Worm (Caenorhabditis elegans): ENCODE data around the gene tomm-20.

The tomm-20 gene

ce11 chrV:12343419-12343969 lies at the start of gene tomm-20 (continued):
- no peak for TF ChIP-seq ceh-79 (tag; optimal IDR thresholded peaks at IDR 0.05)
- TF ChIP-seq gei-17 (GFP tag; optimal IDR thresholded peaks at IDR 0.05) = peak; percentile 20
- peak; percentile 80 for TF ChIP-seq snpc-3.4 (tag; optimal IDR thresholded peaks at IDR 0.05)
- peak; percentile 75 for TF ChIP-seq lsl-1 (GFP tag; optimal IDR thresholded peaks at IDR 0.05)
- TF ChIP-seq F52B5.7 (tag; optimal IDR thresholded peaks at IDR 0.05) = no peak
- TF ChIP-seq pbrm-1 (GFP tag; IDR thresholded peaks at IDR 0.05) = peak; percentile 92
- TF ChIP-seq rpc-1 (optimal IDR thresholded peaks at IDR 0.05) = no peak
- no peak for TF ChIP-seq rpc-1 (tag; optimal IDR thresholded peaks at IDR 0.05)
- TF ChIP-seq C06A6.2 (GFP tag; conservative IDR thresholded peaks at IDR 0.05) = peak; percentile 73
- no peak for TF ChIP-seq F39B2.1 (GFP tag; IDR thresholded peaks at IDR 0.05)
- no peak for TF ChIP-seq aptf-2 (GFP tag; conservative IDR thresholded peaks at IDR 0.05)
- TF ChIP-seq ets-4 (GFP tag; optimal IDR thresholded peaks at IDR 0.05) = no peak
- TF ChIP-seq F10E7.11 (tag; optimal IDR thresholded peaks at IDR 0.05) = no peak
- TF ChIP-seq sea-2 (GFP tag; IDR thresholded peaks at IDR 0.05) = no peak
- 0 out of 2 replicates have a peak, but pooled peaks have one; percentile 43 for TF ChIP-seq C17E4.6 (GFP tag; IDR thresholded peaks at IDR 0.05)
- no peak for TF ChIP-seq unc-62 (GFP tag; optimal IDR thresholded peaks at IDR 0.05)
- peak; percentile 71 for TF ChIP-seq tbp1 (GFP tag; optimal IDR thresholded peaks at IDR 0.05)
- TF ChIP-seq xnd-1 (tag; optimal IDR thresholded peaks at IDR 0.05) = peak; percentile 54
- TF ChIP-seq attf-6 (GFP tag; IDR thresholded peaks at IDR 0.05) = no peak
- peak; percentile 86 for TF ChIP-seq tlf-1 (GFP tag; optimal IDR thresholded peaks at IDR 0.05)
- TF ChIP-seq lag-1 (GFP tag; IDR thresholded peaks at IDR 0.05) = no peak
- TF ChIP-seq attf-3 (GFP tag; conservative IDR thresholded peaks at IDR 0.05) = peak; percentile 87
- peak in 1 of 2 experiments; percentile 76 for TF ChIP-seq let-607 (tag; optimal IDR thresholded peaks at IDR 0.05)
- TF ChIP-seq cebp-1 (GFP tag; IDR thresholded peaks at IDR 0.05) = no peak
- TF ChIP-seq cebp-1 (tag; optimal IDR thresholded peaks at IDR 0.05) = peak; percentile 85
- peak; percentile 65 for TF ChIP-seq madf-8 (GFP tag; conservative IDR thresholded peaks at IDR 0.05)
- 0 out of 2 replicates have a peak, but pooled peaks have one; percentile 37 for TF ChIP-seq B0019.2 (GFP tag; conservative IDR thresholded peaks at IDR 0.05)
- no peak for TF ChIP-seq nhr-120 (GFP tag; IDR thresholded peaks at IDR 0.05)
- peak; percentile 77 for TF ChIP-seq lir-1 (GFP tag; conservative IDR thresholded peaks at IDR 0.05)
- peak; percentile 62 for TF ChIP-seq hsf-1 (GFP tag; IDR thresholded peaks at IDR 0.05)
- peak; percentile 10; the same call in 1 of the 2 replicates for TF ChIP-seq ceh-91 (GFP tag; IDR thresholded peaks at IDR 0.05)

DNA sequence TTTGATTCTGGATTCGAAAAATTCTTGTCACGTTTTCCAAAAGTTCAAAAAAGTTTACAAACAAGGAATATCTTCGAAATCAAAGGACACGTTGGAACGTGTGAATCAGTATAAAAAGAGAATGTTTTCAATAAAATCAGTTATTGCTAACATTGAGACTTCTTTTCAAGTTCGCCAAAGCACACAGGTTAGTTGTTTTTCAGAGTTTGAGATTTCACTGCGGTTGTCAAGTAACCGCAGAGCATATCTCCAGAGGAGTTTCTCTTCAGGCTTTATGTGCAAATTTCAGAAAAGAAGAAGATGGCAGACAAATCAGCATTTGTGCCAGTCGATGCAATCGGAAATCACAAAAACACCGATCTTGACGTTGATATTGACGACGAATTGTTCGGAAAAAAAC lies 42.9 kb upstream of the tomm-20 start, which contains the start of gene K01D12.15:
TSS of gene K01D12.15 (plus strand) at position 301 of the 400 bp plus-strand sequence.
- no peak for TF ChIP-seq ztf-28 (GFP tag; IDR thresholded peaks at IDR 0.05)
- TF ChIP-seq Y53G8AR.9 (GFP tag; conservative IDR thresholded peaks at IDR 0.05) = no peak
- TF ChIP-seq lin-54 (GFP tag; optimal IDR thresholded peaks at IDR 0.05) = no peak
- no peak for TF ChIP-seq egl-18 (GFP tag; IDR thresholded peaks at IDR 0.05)
- no peak for TF ChIP-seq D2030.7 (GFP tag; IDR thresholded peaks at IDR 0.05)
- no peak for TF ChIP-seq Y67H2A.10 (GFP tag; conservative IDR thresholded peaks at IDR 0.05)
- TF ChIP-seq nhr-120 (GFP tag; IDR thresholded peaks at IDR 0.05) = no peak
- no peak for TF ChIP-seq zfh-2 (GFP tag; conservative IDR thresholded peaks at IDR 0.05)
- no peak for TF ChIP-seq ztf-18 (tag; optimal IDR thresholded peaks at IDR 0.05)
- TF ChIP-seq Y95B8A.8 (GFP tag; IDR thresholded peaks at IDR 0.05) = no peak
- no peak for TF ChIP-seq B0019.2 (GFP tag; conservative IDR thresholded peaks at IDR 0.05)
- no peak for TF ChIP-seq F37B4.10 (GFP tag; IDR thresholded peaks at IDR 0.05)
- no peak for TF ChIP-seq ceh-27 (GFP tag; optimal IDR thresholded peaks at IDR 0.05)
- no peak for TF ChIP-seq snpc-4 (GFP tag; optimal IDR thresholded peaks at IDR 0.05)
- no peak for TF ChIP-seq snpc-4 (tag; optimal IDR thresholded peaks at IDR 0.05)
